Fruit fly (Drosophila melanogaster) whole organism, pupa: ENCODE data around the gene Gbeta5.
A peak's percentile ranks its signal among the peaks of the same experiment; 100 is the strongest.

Experiments
- CG10348 ChIP-seq: fragments of 200-800 bp; sonication (Bioruptor generic); IDR thresholded peaks from 2 replicates; pipeline ENCODE4 v1.3.6; 2022; ENCODE audit warnings: missing biosample characterization, missing genetic modification characterization
- CG12605 ChIP-seq: fragments of 200-800 bp; sonication (Bioruptor generic); IDR thresholded peaks from 2 replicates; pipeline ENCODE4 v1.3.6; 2022; ENCODE audit warnings: missing biosample characterization, missing genetic modification characterization
- CG13204 ChIP-seq: fragments of 200-800 bp; sonication (Bioruptor generic); optimal IDR thresholded peaks from 2 replicates; lab custom pipeline; 2018; ENCODE audit warnings: missing biosample characterization, mild to moderate bottlenecking, missing genetic modification characterization, moderate library complexity
- CG14655 ChIP-seq: fragments of 200-800 bp; sonication (Bioruptor generic); optimal IDR thresholded peaks from 3 replicates; lab custom pipeline; 2017; ENCODE audit warnings: mild to moderate bottlenecking, missing biosample characterization, missing genetic modification reagents, missing genetic modification characterization
- CG15710 ChIP-seq: fragments of 200-800 bp; sonication (Bioruptor generic); optimal IDR thresholded peaks from 2 replicates; lab custom pipeline; 2018; ENCODE audit warnings: missing biosample characterization, mild to moderate bottlenecking, missing genetic modification characterization, moderate library complexity
- CG17806 ChIP-seq: fragments of 200-800 bp; sonication (Bioruptor generic); optimal IDR thresholded peaks from 2 replicates; lab custom pipeline; 2018; ENCODE audit warnings: missing biosample characterization, mild to moderate bottlenecking, missing genetic modification characterization, moderate library complexity
- CG32121 ChIP-seq: fragments of 200-800 bp; sonication (Bioruptor generic); IDR thresholded peaks from 2 replicates; pipeline ENCODE4 v1.3.6; 2022; ENCODE audit warnings: missing biosample characterization, missing genetic modification characterization
- CG34367 ChIP-seq: fragments of 200-800 bp; sonication (Bioruptor generic); optimal IDR thresholded peaks from 2 replicates; lab custom pipeline; 2018; ENCODE audit warnings: missing biosample characterization, mild to moderate bottlenecking, missing genetic modification characterization
- CG4496 ChIP-seq: fragments of 200-800 bp; sonication (Bioruptor generic); IDR thresholded peaks from 3 replicates; pipeline ENCODE4 v1.3.6; 2022; ENCODE audit warnings: missing biosample characterization, missing genetic modification characterization
- CG8159 ChIP-seq: fragments of 200-800 bp; sonication (Bioruptor generic); optimal IDR thresholded peaks from 3 replicates; lab custom pipeline; 2018; ENCODE audit warnings: missing biosample characterization, mild to moderate bottlenecking, missing genetic modification characterization, moderate library complexity
- CG8301 ChIP-seq: fragments of 200-800 bp; sonication (Bioruptor generic); optimal IDR thresholded peaks from 2 replicates; lab custom pipeline; 2018; ENCODE audit warnings: missing biosample characterization, mild to moderate bottlenecking, missing genetic modification characterization
- CG9948 ChIP-seq: fragments of 200-800 bp; sonication (Bioruptor generic); optimal IDR thresholded peaks from 2 replicates; lab custom pipeline; 2018; ENCODE audit warnings: missing biosample characterization, mild to moderate bottlenecking, missing genetic modification characterization, moderate library complexity
- D1 ChIP-seq: fragments of 200-800 bp; sonication (Bioruptor generic); optimal IDR thresholded peaks from 2 replicates; lab custom pipeline; 2018; ENCODE audit warnings: missing biosample characterization, mild to moderate bottlenecking, missing genetic modification characterization, moderate library complexity
- EcR ChIP-seq: fragments of 200-800 bp; sonication (Bioruptor generic); optimal IDR thresholded peaks from 3 replicates; lab custom pipeline; 2019; ENCODE audit warnings: missing biosample characterization, missing genetic modification characterization, mild to moderate bottlenecking, moderate library complexity, missing genetic modification reagents
- Ets98B ChIP-seq: fragments of 200-800 bp; sonication (Bioruptor generic); IDR thresholded peaks from 2 replicates; pipeline ENCODE4 v1.3.6; 2022; ENCODE audit warnings: missing biosample characterization, missing genetic modification characterization
- Pif1A ChIP-seq: fragments of 200-800 bp; sonication (Bioruptor generic); optimal IDR thresholded peaks from 3 replicates; lab custom pipeline; 2016; ENCODE audit warnings: missing biosample characterization, missing genetic modification characterization
- Pif1B ChIP-seq: fragments of 200-800 bp; sonication (Bioruptor generic); optimal IDR thresholded peaks from 3 replicates; lab custom pipeline; 2016; ENCODE audit warnings: missing biosample characterization, missing genetic modification characterization
- Snoo ChIP-seq: fragments of 200-800 bp; sonication (Bioruptor generic); optimal IDR thresholded peaks from 3 replicates; lab custom pipeline; 2017; ENCODE audit warnings: missing biosample characterization, mild to moderate bottlenecking, missing genetic modification characterization, inconsistent platforms
- fd96Ca ChIP-seq: fragments of 200-800 bp; sonication (Bioruptor generic); IDR thresholded peaks from 3 replicates; pipeline ENCODE4 v1.3.6; 2022; ENCODE audit warnings: missing biosample characterization, missing genetic modification characterization
- gl ChIP-seq: fragments of 200-800 bp; sonication (Bioruptor generic); optimal IDR thresholded peaks from 2 replicates; lab custom pipeline; 2018; ENCODE audit warnings: missing biosample characterization, mild to moderate bottlenecking, missing genetic modification characterization
- rn ChIP-seq: fragments of 200-800 bp; sonication (Bioruptor generic); IDR thresholded peaks from 2 replicates; pipeline ENCODE4 v1.3.6; 2022; ENCODE audit warnings: missing biosample characterization, missing genetic modification characterization

Gene Gbeta5

DNA sequence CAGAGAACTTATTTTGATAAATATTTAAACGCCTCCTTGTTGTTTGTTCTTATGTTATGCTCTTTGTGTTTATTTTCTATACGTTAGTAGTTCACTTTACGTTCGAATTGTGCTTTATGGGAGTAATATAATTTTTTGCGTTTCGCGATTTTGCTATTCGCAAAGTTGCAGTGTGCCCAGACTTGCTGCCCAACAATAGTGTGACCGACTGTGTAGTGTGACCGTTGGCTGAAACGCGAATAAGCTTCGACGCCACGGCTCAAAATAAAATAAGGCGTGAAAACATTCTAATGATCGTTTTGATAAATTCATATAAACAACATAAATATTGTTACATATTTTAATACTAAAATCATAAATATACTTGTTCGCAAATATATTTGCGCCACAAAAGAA lies 10.0 kb downstream of the Gbeta5 start, which contains the start of gene Smox:
TSS of gene Smox (minus strand) at position 213 of the 396 bp plus-strand sequence.
- no peak for TF ChIP-seq Pif1A
- TF ChIP-seq CG14655 (GFP tag; lab: Kevin White, UChicago), result no peak
- no peak for TF ChIP-seq fd96Ca (GFP tag; lab: Robert Waterston, UW)
- TF ChIP-seq Pif1B, result no peak
- TF ChIP-seq CG34367, result no peak
- no peak for TF ChIP-seq CG4496 (GFP tag; lab: Robert Waterston, UW)
- TF ChIP-seq gl (tag; lab: Kevin White, UChicago), result no peak
- TF ChIP-seq CG13204 (GFP tag; lab: Kevin White, UChicago), result no peak
- TF ChIP-seq CG17806, result no peak
- no peak for TF ChIP-seq CG8159 (tag; lab: Kevin White, UChicago)
- TF ChIP-seq Ets98B (GFP tag; lab: Robert Waterston, UW), result no peak
- no peak for TF ChIP-seq rn (GFP tag; lab: Robert Waterston, UW)
- no peak for TF ChIP-seq CG32121 (GFP tag; lab: Robert Waterston, UW)
- TF ChIP-seq D1 (tag; lab: Kevin White, UChicago), result no peak
- TF ChIP-seq EcR (GFP tag; lab: Kevin White, UChicago), result no peak

DNA sequence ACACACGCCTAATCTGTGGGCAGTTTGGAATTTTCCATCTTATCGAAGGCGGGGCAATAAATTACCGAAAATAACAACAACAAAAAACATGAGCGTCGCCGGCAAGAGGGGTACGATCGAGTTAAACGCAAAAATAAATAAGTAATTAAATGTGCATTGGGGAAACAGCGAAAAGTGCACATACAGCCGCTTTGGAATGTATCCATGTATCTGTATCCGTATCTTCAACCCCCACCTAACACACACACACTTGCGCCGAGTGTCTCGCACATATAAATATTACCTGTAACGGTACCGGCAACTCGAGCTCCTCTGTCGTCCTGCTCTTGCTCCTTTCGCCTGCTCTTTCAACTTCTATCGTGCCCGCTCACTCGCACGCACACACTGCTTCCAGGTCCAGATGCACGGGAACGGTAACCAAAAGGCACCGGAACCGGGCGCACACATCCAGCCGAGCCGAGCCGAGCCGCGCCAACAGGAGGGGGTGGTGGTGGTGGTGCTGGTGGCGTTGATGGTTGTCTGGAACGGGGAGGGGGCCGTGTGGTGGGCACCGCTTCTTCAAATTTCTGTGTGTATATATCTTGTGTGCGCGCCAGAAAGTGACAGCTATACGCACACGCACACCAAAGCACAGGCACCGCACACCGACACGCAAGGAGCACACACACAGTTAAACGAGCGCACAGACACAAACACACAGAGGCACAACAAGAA lies 10.6 kb downstream of the Gbeta5 start:
- TF ChIP-seq gl (tag; lab: Kevin White, UChicago) (no peak), fd96Ca (GFP tag; lab: Robert Waterston, UW) (peak; percentile 5; the same call in 1 of the 3 replicates), CG13204 (GFP tag; lab: Kevin White, UChicago) (peak; percentile 94), CG9948 (tag; lab: Kevin White, UChicago) (no peak), CG14655 (GFP tag; lab: Kevin White, UChicago) (no peak), CG8159 (tag; lab: Kevin White, UChicago) (peak; percentile 17), CG4496 (GFP tag; lab: Robert Waterston, UW) (peak; percentile 93), CG17806 (no peak), CG10348 (GFP tag; lab: Robert Waterston, UW) (0 out of 2 replicates have a peak, but pooled peaks have one; percentile 20), CG15710 (tag; lab: Kevin White, UChicago) (peak; percentile 4), EcR (GFP tag; lab: Kevin White, UChicago) (peak; percentile 40), Pif1A (peak; percentile 16), Snoo (no peak), CG32121 (GFP tag; lab: Robert Waterston, UW) (peak; percentile 66), Pif1B (no peak), D1 (tag; lab: Kevin White, UChicago) (no peak), CG8301 (tag; lab: Kevin White, UChicago) (peak; percentile 12), CG12605 (GFP tag; lab: Robert Waterston, UW) (peak; percentile 54), Ets98B (GFP tag; lab: Robert Waterston, UW) (peak; percentile 51; the same call in 1 of the 2 replicates)

DNA sequence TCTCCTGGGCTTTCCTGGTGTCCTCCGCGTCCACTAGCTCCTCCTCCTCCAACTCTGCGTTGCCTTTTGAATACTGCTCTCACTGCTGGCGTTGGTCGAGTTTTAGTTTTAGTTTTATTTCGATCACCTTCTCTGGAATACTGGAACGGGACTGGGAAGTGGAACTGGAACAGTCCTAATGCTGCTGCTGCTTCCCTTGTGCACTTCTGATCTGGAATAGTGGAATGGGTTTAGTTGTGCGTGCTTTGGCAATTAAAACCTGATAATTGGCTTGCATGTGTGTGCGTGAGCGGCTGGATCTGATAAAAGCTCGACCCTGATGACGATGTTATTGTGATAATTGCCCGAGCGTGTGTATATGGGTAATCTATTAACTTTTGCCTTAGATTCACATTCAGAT lies 11.4 kb downstream of the Gbeta5 start:
- no peak for TF ChIP-seq EcR (GFP tag; lab: Kevin White, UChicago)
- no peak for TF ChIP-seq Ets98B (GFP tag; lab: Robert Waterston, UW)
- no peak for TF ChIP-seq D1 (tag; lab: Kevin White, UChicago)
- TF ChIP-seq CG10348 (GFP tag; lab: Robert Waterston, UW), result no peak
- no peak for TF ChIP-seq CG17806
- TF ChIP-seq rn (GFP tag; lab: Robert Waterston, UW), result no peak
- TF ChIP-seq CG34367, result no peak
- TF ChIP-seq CG8159 (tag; lab: Kevin White, UChicago), result no peak
- TF ChIP-seq CG12605 (GFP tag; lab: Robert Waterston, UW), result no peak
- TF ChIP-seq Pif1A, result no peak
- no peak for TF ChIP-seq CG32121 (GFP tag; lab: Robert Waterston, UW)
- TF ChIP-seq Snoo, result no peak
- no peak for TF ChIP-seq gl (tag; lab: Kevin White, UChicago)
- TF ChIP-seq CG9948 (tag; lab: Kevin White, UChicago), result no peak
- no peak for TF ChIP-seq Pif1B
- TF ChIP-seq CG8301 (tag; lab: Kevin White, UChicago), result no peak

DNA sequence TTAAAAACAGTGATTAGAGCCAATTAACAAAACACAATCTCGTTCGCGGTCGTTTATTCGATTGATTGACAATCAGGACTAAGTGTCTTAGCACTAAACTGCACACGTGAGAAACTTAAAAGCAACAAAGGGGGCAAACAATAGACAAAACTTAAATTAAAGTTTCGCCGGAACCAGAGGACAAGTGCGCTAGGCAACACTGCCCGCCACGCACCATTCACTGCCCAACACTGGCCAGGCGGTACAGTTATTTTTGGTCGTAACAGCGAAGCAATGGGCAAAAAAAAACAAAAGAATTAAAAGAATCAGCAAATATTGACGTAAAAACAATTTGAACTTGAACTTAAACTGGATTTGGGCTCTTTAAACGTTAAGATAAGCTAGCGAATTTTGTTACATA lies 14.8 kb downstream of the Gbeta5 start:
- TF ChIP-seq D1 (tag; lab: Kevin White, UChicago) (no peak), Snoo (no peak), CG12605 (GFP tag; lab: Robert Waterston, UW) (no peak)

DNA sequence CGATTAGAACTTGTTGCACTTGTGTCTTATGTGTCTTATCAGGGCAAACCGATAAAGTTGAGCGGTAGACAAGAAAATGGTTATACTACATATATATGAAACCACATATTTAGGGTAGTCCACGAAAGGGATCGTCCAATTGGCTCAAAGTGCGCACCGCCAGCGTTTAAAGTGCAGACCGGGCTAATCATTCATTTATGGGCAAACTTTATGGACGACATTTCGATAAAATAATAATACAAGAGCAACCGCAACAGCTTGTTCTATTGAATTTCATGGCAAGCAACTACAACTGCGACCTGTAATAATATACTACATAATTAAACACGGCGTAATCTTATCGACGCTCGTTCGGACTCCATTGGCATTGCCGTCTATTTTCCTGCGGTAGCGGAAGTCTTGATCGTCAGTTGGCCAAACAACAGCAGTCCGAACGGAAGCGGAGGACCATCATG lies 16.6 kb downstream of the Gbeta5 start, which contains the start of the genes cyr and CG2120:
TSS of gene cyr (minus strand) at position 294 of the 455 bp plus-strand sequence.
TSS of gene CG2120 (plus strand) at position 405 of the 455 bp plus-strand sequence.
- TF ChIP-seq CG14655 (GFP tag; lab: Kevin White, UChicago), result no peak
- no peak for TF ChIP-seq CG8301 (tag; lab: Kevin White, UChicago)
- no peak for TF ChIP-seq CG13204 (GFP tag; lab: Kevin White, UChicago)
- TF ChIP-seq CG10348 (GFP tag; lab: Robert Waterston, UW), result no peak
- TF ChIP-seq CG12605 (GFP tag; lab: Robert Waterston, UW), result no peak
- no peak for TF ChIP-seq gl (tag; lab: Kevin White, UChicago)
- no peak for TF ChIP-seq Snoo
- no peak for TF ChIP-seq CG34367
- TF ChIP-seq rn (GFP tag; lab: Robert Waterston, UW), result no peak
- no peak for TF ChIP-seq CG9948 (tag; lab: Kevin White, UChicago)
- no peak for TF ChIP-seq Pif1B
